Fruit fly (Drosophila melanogaster): ENCODE results near the gene RFeSP.

Gene RFeSP

dm6 chr2L:1590167-1590566, 23.8 kb downstream of the RFeSP start (continued):
- TF ChIP-seq CG4854 (GFP tag; optimal IDR thresholded peaks at IDR 0.05) (peak; percentile 64), Dp (GFP tag; optimal IDR thresholded peaks at IDR 0.05) (no peak), ato (GFP tag; IDR thresholded peaks at IDR 0.05; ENCODE audit: partially characterized antibody) (no peak), pros (GFP tag; optimal IDR thresholded peaks at IDR 0.05) (no peak), Fer1 (GFP tag; optimal IDR thresholded peaks at IDR 0.05) (peak; percentile 88), emc (GFP tag; optimal IDR thresholded peaks at IDR 0.05) (peak; percentile 50), Ssrp (tag; optimal IDR thresholded peaks at IDR 0.05) (peak; percentile 68), GATAe (GFP tag; conservative IDR thresholded peaks at IDR 0.05) (no peak), CG30020 (tag; optimal IDR thresholded peaks at IDR 0.05) (no peak), HLH54F (GFP tag; optimal IDR thresholded peaks at IDR 0.05) (peak; percentile 55), CG11696 (GFP tag; IDR thresholded peaks at IDR 0.05) (peak; percentile 41; the same call in 1 of the 2 replicates), MBD-R2 (GFP tag; IDR thresholded peaks at IDR 0.05) (peak; percentile 58; the same call in 1 of the 2 replicates), ranshi (GFP tag; IDR thresholded peaks at IDR 0.05) (peak; percentile 80), kay (GFP tag; optimal IDR thresholded peaks at IDR 0.05) (peak; percentile 45), CG11398 (GFP tag; optimal IDR thresholded peaks at IDR 0.05) (peak; percentile 42), lov (optimal IDR thresholded peaks at IDR 0.05) (no peak), lov (GFP tag; IDR thresholded peaks at IDR 0.05) (0 out of 3 replicates have a peak, but pooled peaks have one; percentile 54), CG10959 (GFP tag; IDR thresholded peaks at IDR 0.05) (peak; percentile 62), caup (GFP tag; optimal IDR thresholded peaks at IDR 0.05; ENCODE audit: severe bottlenecking) (peak; percentile 76), bsh (GFP tag; optimal IDR thresholded peaks at IDR 0.05) (peak in 1 of 2 experiments; percentile 83), ind (GFP tag; optimal IDR thresholded peaks at IDR 0.05) (peak; percentile 84), Elba2 (GFP tag; optimal IDR thresholded peaks at IDR 0.05) (no peak), CG10462 (GFP tag; optimal IDR thresholded peaks at IDR 0.05) (peak; percentile 20), CG12744 (GFP tag; optimal IDR thresholded peaks at IDR 0.05) (peak; percentile 39), CG12071 (GFP tag; optimal IDR thresholded peaks at IDR 0.05) (peak; percentile 72), bbx (GFP tag; IDR thresholded peaks at IDR 0.05; ENCODE audit: partially characterized antibody) (no peak), H15 (GFP tag; IDR thresholded peaks at IDR 0.05) (peak; percentile 47; the same call in 1 of the 3 replicates), gro (GFP tag; optimal IDR thresholded peaks at IDR 0.05) (peak; percentile 69), CG2875 (GFP tag; optimal IDR thresholded peaks at IDR 0.05) (peak; percentile 58), CG12769 (tag; optimal IDR thresholded peaks at IDR 0.05) (peak; percentile 83), pho (GFP tag; optimal IDR thresholded peaks at IDR 0.05) (peak; percentile 77), en (GFP tag; optimal IDR thresholded peaks at IDR 0.05) (no peak), Sry-δ (GFP tag; optimal IDR thresholded peaks at IDR 0.05) (peak; percentile 58), CG1529 (GFP tag; optimal IDR thresholded peaks at IDR 0.05) (peak; percentile 57), ham (GFP tag; IDR thresholded peaks at IDR 0.05) (no peak), abd-A (tag; optimal IDR thresholded peaks at IDR 0.05) (no peak), CG3281 (GFP tag; optimal IDR thresholded peaks at IDR 0.05) (peak; percentile 73), wek (GFP tag; optimal IDR thresholded peaks at IDR 0.05) (no peak), NC2β (GFP tag; optimal IDR thresholded peaks at IDR 0.05) (peak; percentile 48), Dll (GFP tag; IDR thresholded peaks at IDR 0.05; ENCODE audit: partially characterized antibody) (no peak), schlank (tag; optimal IDR thresholded peaks at IDR 0.05) (peak; percentile 57), CG4707 (GFP tag; optimal IDR thresholded peaks at IDR 0.05) (peak; percentile 21), CG2712 (tag; optimal IDR thresholded peaks at IDR 0.05) (no peak), CG6689 (GFP tag; IDR thresholded peaks at IDR 0.05) (peak; percentile 66), trh (GFP tag; optimal IDR thresholded peaks at IDR 0.05) (peak; percentile 34), slbo (GFP tag; IDR thresholded peaks at IDR 0.05) (peak; percentile 89), sna (GFP tag; IDR thresholded peaks at IDR 0.05; ENCODE audit: partially characterized antibody) (no peak), CG1024 (GFP tag; IDR thresholded peaks at IDR 0.05) (peak; percentile 77), Hr39 (optimal IDR thresholded peaks at IDR 0.05) (no peak), CG18262 (tag; optimal IDR thresholded peaks at IDR 0.05) (peak; percentile 70), crc (GFP tag; optimal IDR thresholded peaks at IDR 0.05) (peak; percentile 57)

Measured in whole organism, embryonic.